Comparison of ENCODE assay signal across 6 worm cellular contexts in genomic region chrX:8602722-8603427, ce11.
A peak's percentile ranks its signal among the peaks of the same experiment; 100 is the strongest.
TF ChIP-seq lines count a peak whose summit lies in the region.

No protein-coding gene starts in this region.

TF ChIP-seq in whole organism, L4 larva, 104 proteins besides CTCF, POLR2A, EP300 and RAD21:
- 0 out of 2 replicates have a peak, but pooled peaks have one; percentile 39 for TF ChIP-seq madf-9 (GFP tag; conservative IDR thresholded peaks at IDR 0.05; lab: Robert Waterston, UW)
- no peak for TF ChIP-seq duxl-1 (tag; optimal IDR thresholded peaks at IDR 0.05; lab: Kevin White, UChicago; ENCODE audit: poor library complexity)
- no peak for TF ChIP-seq nhr-11 (tag; optimal IDR thresholded peaks at IDR 0.05; lab: Kevin White, UChicago)
- peak; percentile 34; the same call in 1 of the 2 replicates for TF ChIP-seq nhr-42 (GFP tag; IDR thresholded peaks at IDR 0.05; lab: Robert Waterston, UW)
TF ChIP-seq in whole organism, L4 larva: peak in this region for 2.

TF ChIP-seq in whole organism, early embryonic, 17 proteins besides CTCF, POLR2A, EP300 and RAD21 (continues in another document):
- peak; percentile 32 for TF ChIP-seq hmbx-1 (tag; optimal IDR thresholded peaks at IDR 0.05; lab: Kevin White, UChicago)
- TF ChIP-seq B0310.2 (tag; optimal IDR thresholded peaks at IDR 0.05; lab: Kevin White, UChicago) = peak; percentile 48
- TF ChIP-seq flt-1 (GFP tag; IDR thresholded peaks at IDR 0.05; lab: Robert Waterston, UW) = peak; percentile 14; the same call in 1 of the 2 replicates
- TF ChIP-seq ceh-13 (GFP tag; optimal IDR thresholded peaks at IDR 0.05; lab: Kevin White, UChicago) = no peak
- TF ChIP-seq ama-1 (optimal IDR thresholded peaks at IDR 0.05; lab: Kevin White, UChicago) = no peak
- no peak for TF ChIP-seq F13C5.2 (tag; optimal IDR thresholded peaks at IDR 0.05; lab: Kevin White, UChicago)
- TF ChIP-seq aly-1 (tag; optimal IDR thresholded peaks at IDR 0.05; lab: Kevin White, UChicago) = no peak
- TF ChIP-seq ceh-36 (tag; optimal IDR thresholded peaks at IDR 0.05; lab: Kevin White, UChicago) = no peak
- TF ChIP-seq sea-1 (GFP tag; conservative IDR thresholded peaks at IDR 0.05; lab: Robert Waterston, UW) = peak; percentile 74; the same call in 1 of the 2 replicates
- TF ChIP-seq hmg-4 (GFP tag; optimal IDR thresholded peaks at IDR 0.05; lab: Kevin White, UChicago) = no peak
- TF ChIP-seq tra-4 (tag; optimal IDR thresholded peaks at IDR 0.05; lab: Kevin White, UChicago) = no peak
- peak; percentile 33; the same call in 1 of the 2 replicates for TF ChIP-seq tbx-37 (GFP tag; conservative IDR thresholded peaks at IDR 0.05; lab: Robert Waterston, UW)
- peak; percentile 38; the same call in 1 of the 2 replicates for TF ChIP-seq pes-1 (GFP tag; IDR thresholded peaks at IDR 0.05; lab: Robert Waterston, UW)
- no peak for TF ChIP-seq ets-7 (tag; optimal IDR thresholded peaks at IDR 0.05; lab: Kevin White, UChicago)
- peak; percentile 80 for TF ChIP-seq tbx-11 (GFP tag; IDR thresholded peaks at IDR 0.05; lab: Robert Waterston, UW)
- TF ChIP-seq hnd-1 (tag; optimal IDR thresholded peaks at IDR 0.05; lab: Kevin White, UChicago) = peak; percentile 49

TF ChIP-seq in whole organism, late embryonic, 69 proteins besides CTCF, POLR2A, EP300 and RAD21 (continues in another document):
- TF ChIP-seq che-1 (tag; optimal IDR thresholded peaks at IDR 0.05; lab: Kevin White, UChicago) (peak; percentile 69), unc-3 (GFP tag; conservative IDR thresholded peaks at IDR 0.05; lab: Robert Waterston, UW) (peak; percentile 66), unc-3 (tag; optimal IDR thresholded peaks at IDR 0.05; lab: Kevin White, UChicago) (no peak), fkh-6 (tag; optimal IDR thresholded peaks at IDR 0.05; lab: Kevin White, UChicago) (no peak), mec-3 (tag; optimal IDR thresholded peaks at IDR 0.05; lab: Kevin White, UChicago; ENCODE audit: borderline replicate concordance) (no peak), sox-4 (tag; optimal IDR thresholded peaks at IDR 0.05; lab: Kevin White, UChicago) (peak; percentile 18), npax-4 (tag; optimal IDR thresholded peaks at IDR 0.05; lab: Kevin White, UChicago) (peak; percentile 23), C38D4.7 (GFP tag; optimal IDR thresholded peaks at IDR 0.05; lab: Kevin White, UChicago) (peak; percentile 58), pros-1 (tag; optimal IDR thresholded peaks at IDR 0.05; lab: Kevin White, UChicago) (no peak), ceh-9 (tag; optimal IDR thresholded peaks at IDR 0.05; lab: Kevin White, UChicago) (peak; percentile 49), sox-2 (GFP tag; IDR thresholded peaks at IDR 0.05; lab: Robert Waterston, UW) (0 out of 2 replicates have a peak, but pooled peaks have one; percentile 10), ceh-19 (GFP tag; optimal IDR thresholded peaks at IDR 0.05; lab: Kevin White, UChicago) (peak; percentile 32), dmd-4 (tag; optimal IDR thresholded peaks at IDR 0.05; lab: Kevin White, UChicago; ENCODE audit: borderline replicate concordance) (no peak), lin-11 (tag; optimal IDR thresholded peaks at IDR 0.05; lab: Kevin White, UChicago) (peak; percentile 65), gmeb-2 (tag; optimal IDR thresholded peaks at IDR 0.05; lab: Kevin White, UChicago) (peak; percentile 24), pat-9 (tag; optimal IDR thresholded peaks at IDR 0.05; lab: Kevin White, UChicago) (peak; percentile 28), ceh-45 (GFP tag; IDR thresholded peaks at IDR 0.05; lab: Robert Waterston, UW) (peak; percentile 65; the same call in 1 of the 2 replicates)

TF ChIP-seq in whole organism, midembryonic, 9 proteins besides CTCF, POLR2A, EP300 and RAD21:
- TF ChIP-seq med-1 (GFP tag; optimal IDR thresholded peaks at IDR 0.05; lab: Kevin White, UChicago; ENCODE audit: insufficient read depth) (no peak), klf-2 (GFP tag; conservative IDR thresholded peaks at IDR 0.05; lab: Robert Waterston, UW) (peak; percentile 74), T22C8.4 (GFP tag; IDR thresholded peaks at IDR 0.05; lab: Robert Waterston, UW) (peak; percentile 9; the same call in 1 of the 2 replicates), cog-1 (tag; optimal IDR thresholded peaks at IDR 0.05; lab: Kevin White, UChicago) (no peak), ztf-29 (GFP tag; IDR thresholded peaks at IDR 0.05; lab: Robert Waterston, UW) (peak; percentile 51; the same call in 1 of the 2 replicates), tab-1 (GFP tag; IDR thresholded peaks at IDR 0.05; lab: Robert Waterston, UW) (0 out of 2 replicates have a peak, but pooled peaks have one; percentile 6), ztf-23 (GFP tag; IDR thresholded peaks at IDR 0.05; lab: Robert Waterston, UW) (peak; percentile 81), flt-1 (GFP tag; IDR thresholded peaks at IDR 0.05; lab: Robert Waterston, UW) (peak; percentile 56), ref-1 (GFP tag; conservative IDR thresholded peaks at IDR 0.05; lab: Robert Waterston, UW) (0 out of 2 replicates have a peak, but pooled peaks have one; percentile 7)

TF ChIP-seq in whole organism, mixed stage, embryonic, 35 proteins besides CTCF, POLR2A, EP300 and RAD21:
- no peak for TF ChIP-seq nhr-76 (tag; optimal IDR thresholded peaks at IDR 0.05; lab: Kevin White, UChicago)
- TF ChIP-seq mls-2 (tag; optimal IDR thresholded peaks at IDR 0.05; lab: Kevin White, UChicago) = peak; percentile 53
- peak; percentile 21 for TF ChIP-seq unc-120 (tag; optimal IDR thresholded peaks at IDR 0.05; lab: Kevin White, UChicago; ENCODE audit: poor library complexity, severe bottlenecking)
- no peak for TF ChIP-seq lin-13 (tag; optimal IDR thresholded peaks at IDR 0.05; lab: Kevin White, UChicago)
- TF ChIP-seq ceh-43 (GFP tag; optimal IDR thresholded peaks at IDR 0.05; lab: Kevin White, UChicago) = peak; percentile 55
- TF ChIP-seq snpc-4 (tag; optimal IDR thresholded peaks at IDR 0.05; lab: Kevin White, UChicago) = no peak
- no peak for TF ChIP-seq mep-1 (tag; optimal IDR thresholded peaks at IDR 0.05; lab: Kevin White, UChicago)
- peak; percentile 62 for TF ChIP-seq M03D4.4 (tag; optimal IDR thresholded peaks at IDR 0.05; lab: Kevin White, UChicago)
- peak; percentile 79 for TF ChIP-seq sptf-1 (tag; optimal IDR thresholded peaks at IDR 0.05; lab: Kevin White, UChicago)
- TF ChIP-seq lsy-2 (tag; optimal IDR thresholded peaks at IDR 0.05; lab: Kevin White, UChicago) = no peak
- TF ChIP-seq ceh-83 (GFP tag; optimal IDR thresholded peaks at IDR 0.05; lab: Kevin White, UChicago) = peak; percentile 63
TF ChIP-seq in whole organism, mixed stage, embryonic: peak in this region for 6.

TF ChIP-seq in whole organism, young adult, 124 proteins besides CTCF, POLR2A, EP300 and RAD21:
- 0 out of 2 replicates have a peak, but pooled peaks have one; percentile 26 for TF ChIP-seq cebp-2 (GFP tag; IDR thresholded peaks at IDR 0.05; lab: Robert Waterston, UW)
- TF ChIP-seq ztf-28 (GFP tag; IDR thresholded peaks at IDR 0.05; lab: Robert Waterston, UW) = no peak
